Worm (Caenorhabditis elegans): ENCODE data around the gene lido-12.

The lido-12 gene

ce11 chrII:3012133-3012532 lies 6.5 kb downstream of the lido-12 start, which contains the start of gene C41H7.9:
C41H7.9 (minus strand) TSS chrII:3012233.
- TF ChIP-seq tra-4 (tag; optimal IDR thresholded peaks at IDR 0.05) (no peak), sea-1 (GFP tag; conservative IDR thresholded peaks at IDR 0.05) (no peak), pes-1 (GFP tag; IDR thresholded peaks at IDR 0.05) (no peak), tbx-37 (GFP tag; conservative IDR thresholded peaks at IDR 0.05) (no peak), ama-1 (optimal IDR thresholded peaks at IDR 0.05) (no peak), ceh-13 (GFP tag; optimal IDR thresholded peaks at IDR 0.05) (no peak), ets-7 (tag; optimal IDR thresholded peaks at IDR 0.05) (no peak), tbx-11 (GFP tag; IDR thresholded peaks at IDR 0.05) (no peak), aly-1 (tag; optimal IDR thresholded peaks at IDR 0.05) (no peak), F13C5.2 (tag; optimal IDR thresholded peaks at IDR 0.05) (no peak), hmg-4 (GFP tag; optimal IDR thresholded peaks at IDR 0.05) (no peak), B0310.2 (tag; optimal IDR thresholded peaks at IDR 0.05) (no peak), flt-1 (GFP tag; IDR thresholded peaks at IDR 0.05) (no peak), scrt-1 (GFP tag; IDR thresholded peaks at IDR 0.05) (no peak), ceh-36 (tag; optimal IDR thresholded peaks at IDR 0.05) (no peak), hmbx-1 (tag; optimal IDR thresholded peaks at IDR 0.05) (no peak), hnd-1 (tag; optimal IDR thresholded peaks at IDR 0.05) (no peak)

ce11 chrII:3014196-3014849 lies 8.7 kb downstream of the lido-12 start, which contains the start of gene C41H7.2:
C41H7.2 (plus strand) TSS chrII:3014817.
- no peak for TF ChIP-seq flt-1 (GFP tag; IDR thresholded peaks at IDR 0.05)
- no peak for TF ChIP-seq B0310.2 (tag; optimal IDR thresholded peaks at IDR 0.05)
- TF ChIP-seq hnd-1 (tag; optimal IDR thresholded peaks at IDR 0.05), result no peak
- no peak for TF ChIP-seq pes-1 (GFP tag; IDR thresholded peaks at IDR 0.05)
- no peak for TF ChIP-seq hmg-4 (GFP tag; optimal IDR thresholded peaks at IDR 0.05)
- no peak for TF ChIP-seq tra-4 (tag; optimal IDR thresholded peaks at IDR 0.05)
- no peak for TF ChIP-seq ceh-36 (tag; optimal IDR thresholded peaks at IDR 0.05)
- TF ChIP-seq scrt-1 (GFP tag; IDR thresholded peaks at IDR 0.05), result no peak
- TF ChIP-seq ceh-13 (GFP tag; optimal IDR thresholded peaks at IDR 0.05), result no peak

- TF ChIP-seq pes-1 (GFP tag; IDR thresholded peaks at IDR 0.05) (no peak), B0310.2 (tag; optimal IDR thresholded peaks at IDR 0.05) (no peak), flt-1 (GFP tag; IDR thresholded peaks at IDR 0.05) (no peak), tbx-11 (GFP tag; IDR thresholded peaks at IDR 0.05) (no peak), ceh-36 (tag; optimal IDR thresholded peaks at IDR 0.05) (no peak), tbx-37 (GFP tag; conservative IDR thresholded peaks at IDR 0.05) (no peak), ceh-13 (GFP tag; optimal IDR thresholded peaks at IDR 0.05) (no peak), ama-1 (optimal IDR thresholded peaks at IDR 0.05) (no peak), tra-4 (tag; optimal IDR thresholded peaks at IDR 0.05) (no peak), ets-7 (tag; optimal IDR thresholded peaks at IDR 0.05) (no peak), F13C5.2 (tag; optimal IDR thresholded peaks at IDR 0.05) (no peak)
Observed at ce11 chrII:3019807-3020206, 14.2 kb downstream of the lido-12 start, which contains the start of gene clec-3. clec-3 (minus strand) TSS chrII:3019907.

DNA sequence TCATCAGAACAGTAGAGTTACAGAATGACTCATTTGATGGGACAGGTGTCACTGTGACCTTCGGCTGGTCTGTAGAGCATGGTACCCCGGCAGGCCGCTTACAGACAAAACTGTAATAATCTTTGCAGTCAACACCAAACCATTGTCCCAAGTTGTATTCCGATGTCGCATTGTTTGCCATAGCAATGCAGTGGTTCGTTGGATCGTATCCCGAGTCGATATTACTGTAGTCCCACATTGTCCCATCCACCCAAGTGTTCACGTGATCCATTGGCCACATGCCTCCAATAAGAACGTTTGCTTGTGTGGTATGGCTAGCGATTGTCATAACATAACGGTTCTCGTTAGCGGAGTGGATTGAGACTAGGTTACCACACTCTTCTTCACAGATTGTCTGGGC lies 15.3 kb downstream of the lido-12 start:
- TF ChIP-seq ceh-36 (tag; optimal IDR thresholded peaks at IDR 0.05) (no peak), pes-1 (GFP tag; IDR thresholded peaks at IDR 0.05) (no peak), hmg-4 (GFP tag; optimal IDR thresholded peaks at IDR 0.05) (no peak)

DNA sequence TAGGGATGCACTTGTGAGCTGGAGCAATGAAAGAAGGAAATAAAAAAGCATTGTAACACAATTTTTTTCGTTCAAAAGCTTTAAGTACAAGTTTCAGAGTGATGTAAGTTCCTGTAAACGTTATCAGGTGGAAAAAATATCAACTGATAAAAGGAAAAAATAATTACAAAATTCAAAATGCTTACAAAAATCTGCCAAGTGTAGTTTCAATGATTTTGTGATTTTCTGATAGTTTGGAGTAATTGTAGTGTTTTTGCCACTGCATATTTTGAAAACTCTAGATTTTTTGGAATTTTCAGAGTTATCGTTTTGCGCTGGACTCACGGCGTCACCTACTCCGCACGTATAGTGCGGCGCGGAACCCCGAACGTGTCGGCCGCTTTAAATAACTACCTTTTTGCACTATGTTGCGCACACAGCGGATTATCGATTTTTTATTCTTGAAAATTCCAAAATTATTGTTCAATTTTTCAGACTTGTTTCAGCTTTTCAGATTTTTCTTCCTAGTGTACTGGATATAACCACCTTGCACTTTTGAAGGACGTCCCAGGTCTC lies 17.9 kb downstream of the lido-12 start, which contains the start of gene clec-2:
Gene clec-2 (minus strand): TSS at position 51 of the 555 bp plus-strand sequence.
- TF ChIP-seq B0310.2 (tag; optimal IDR thresholded peaks at IDR 0.05) (no peak), tra-4 (tag; optimal IDR thresholded peaks at IDR 0.05) (no peak), tbx-11 (GFP tag; IDR thresholded peaks at IDR 0.05) (no peak), ama-1 (optimal IDR thresholded peaks at IDR 0.05) (no peak), scrt-1 (GFP tag; IDR thresholded peaks at IDR 0.05) (no peak), F13C5.2 (tag; optimal IDR thresholded peaks at IDR 0.05) (no peak), hmg-4 (GFP tag; optimal IDR thresholded peaks at IDR 0.05) (no peak), hmbx-1 (tag; optimal IDR thresholded peaks at IDR 0.05) (no peak), aly-1 (tag; optimal IDR thresholded peaks at IDR 0.05) (no peak), flt-1 (GFP tag; IDR thresholded peaks at IDR 0.05) (no peak), ets-7 (tag; optimal IDR thresholded peaks at IDR 0.05) (no peak), sea-1 (GFP tag; conservative IDR thresholded peaks at IDR 0.05) (no peak), hnd-1 (tag; optimal IDR thresholded peaks at IDR 0.05) (no peak), pes-1 (GFP tag; IDR thresholded peaks at IDR 0.05) (no peak), ceh-36 (tag; optimal IDR thresholded peaks at IDR 0.05) (no peak), ceh-13 (GFP tag; optimal IDR thresholded peaks at IDR 0.05) (no peak), tbx-37 (GFP tag; conservative IDR thresholded peaks at IDR 0.05) (no peak)

ce11 chrII:3024655-3025054 lies 19.1 kb downstream of the lido-12 start:
- TF ChIP-seq hnd-1 (tag; optimal IDR thresholded peaks at IDR 0.05) (no peak), hmbx-1 (tag; optimal IDR thresholded peaks at IDR 0.05) (no peak), F13C5.2 (tag; optimal IDR thresholded peaks at IDR 0.05) (no peak), aly-1 (tag; optimal IDR thresholded peaks at IDR 0.05) (no peak), hmg-4 (GFP tag; optimal IDR thresholded peaks at IDR 0.05) (no peak)

DNA sequence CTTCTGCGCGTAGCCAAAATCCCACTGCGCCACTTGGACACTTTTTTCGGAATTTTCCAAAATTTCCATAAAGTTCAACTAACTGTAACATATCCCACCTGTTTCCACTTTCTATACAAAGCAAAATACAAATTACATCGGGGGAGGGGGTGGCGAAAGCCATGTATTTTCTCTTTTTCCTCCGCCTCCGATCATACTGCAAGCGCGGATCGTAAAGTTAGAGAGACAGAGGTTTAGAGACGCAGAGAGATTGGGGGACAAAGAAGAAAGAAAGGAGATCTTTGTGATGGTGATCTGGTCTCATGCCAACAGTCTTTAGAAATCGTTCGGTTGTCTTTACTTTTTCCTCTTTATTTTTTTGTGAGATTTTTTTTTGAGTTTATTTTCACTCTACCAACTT lies 22.7 kb downstream of the lido-12 start:
- TF ChIP-seq aly-1 (tag; optimal IDR thresholded peaks at IDR 0.05) (no peak), flt-1 (GFP tag; IDR thresholded peaks at IDR 0.05) (no peak), hnd-1 (tag; optimal IDR thresholded peaks at IDR 0.05) (no peak), ama-1 (optimal IDR thresholded peaks at IDR 0.05) (no peak), tbx-37 (GFP tag; conservative IDR thresholded peaks at IDR 0.05) (no peak), B0310.2 (tag; optimal IDR thresholded peaks at IDR 0.05) (no peak), F13C5.2 (tag; optimal IDR thresholded peaks at IDR 0.05) (no peak), ets-7 (tag; optimal IDR thresholded peaks at IDR 0.05) (no peak), pes-1 (GFP tag; IDR thresholded peaks at IDR 0.05) (no peak), tra-4 (tag; optimal IDR thresholded peaks at IDR 0.05) (no peak), scrt-1 (GFP tag; IDR thresholded peaks at IDR 0.05) (no peak), ceh-36 (tag; optimal IDR thresholded peaks at IDR 0.05) (no peak), sea-1 (GFP tag; conservative IDR thresholded peaks at IDR 0.05) (no peak)
